Fruit fly (Drosophila melanogaster) whole organism, pupa: Measurements from ENCODE around the gene Or67c.

ENCODE experiments used
- CG17806 ChIP-seq: fragments of 200-800 bp; sonication (Bioruptor generic); optimal IDR thresholded peaks from 2 replicates; lab custom pipeline; 2018; ENCODE audit warnings: missing biosample characterization, mild to moderate bottlenecking, missing genetic modification characterization, moderate library complexity
- D1 ChIP-seq: fragments of 200-800 bp; sonication (Bioruptor generic); optimal IDR thresholded peaks from 2 replicates; lab custom pipeline; 2018; ENCODE audit warnings: missing biosample characterization, mild to moderate bottlenecking, missing genetic modification characterization, moderate library complexity
- Snoo ChIP-seq: fragments of 200-800 bp; sonication (Bioruptor generic); optimal IDR thresholded peaks from 3 replicates; lab custom pipeline; 2017; ENCODE audit warnings: missing biosample characterization, mild to moderate bottlenecking, missing genetic modification characterization, inconsistent platforms
- rn ChIP-seq: fragments of 200-800 bp; sonication (Bioruptor generic); IDR thresholded peaks from 2 replicates; pipeline ENCODE4 v1.3.6; 2022; ENCODE audit warnings: missing biosample characterization, missing genetic modification characterization

- TF ChIP-seq Snoo (tag; lab: Kevin White, UChicago) (no peak), D1 (tag; lab: Kevin White, UChicago) (no peak), CG17806 (tag; lab: Kevin White, UChicago) (no peak), rn (no peak)
Measured at dm6 chr3L:10284869-10285268, 40.4 kb upstream of the Or67c start.
